Worm (Caenorhabditis elegans) whole organism, L3 larva: ENCODE measurements around the gene col-169.

Experiments used
- R02D3.7 ChIP-seq: fragments of 150-350 bp; optimal IDR thresholded peaks from 2 replicates; lab custom pipeline; 2014; ENCODE audit warnings: missing biosample characterization, missing genetic modification characterization
- ZK546.5 ChIP-seq: sonication (generic microtip); optimal IDR thresholded peaks from 2 replicates; lab custom pipeline; 2017; ENCODE audit warnings: missing biosample characterization, missing genetic modification characterization
- aly-2 ChIP-seq: fragments of 150-350 bp; optimal IDR thresholded peaks from 2 replicates; lab custom pipeline; 2014; ENCODE audit warnings: missing biosample characterization, missing genetic modification characterization
- ama-1 ChIP-seq: fragments of 150-350 bp; optimal IDR thresholded peaks from 2 replicates; lab custom pipeline; 2018
- ceh-16 ChIP-seq: sonication (generic microtip); optimal IDR thresholded peaks from 2 replicates; lab custom pipeline; 2017; ENCODE audit warnings: missing biosample characterization, missing genetic modification characterization
- ceh-28 ChIP-seq: fragments of 150-350 bp; optimal IDR thresholded peaks from 2 replicates; lab custom pipeline; 2014; ENCODE audit warnings: missing biosample characterization, missing genetic modification reagents, missing genetic modification characterization
- ceh-82 ChIP-seq: fragments of 150-350 bp; optimal IDR thresholded peaks from 2 replicates; lab custom pipeline; 2014; ENCODE audit warnings: missing biosample characterization, missing genetic modification characterization
- daf-12 ChIP-seq: fragments of 150-350 bp; optimal IDR thresholded peaks from 2 replicates; lab custom pipeline; 2014; ENCODE audit warnings: missing biosample characterization, missing genetic modification reagents, missing genetic modification characterization
- egl-27 ChIP-seq: sonication (generic microtip); optimal IDR thresholded peaks from 4 replicates; lab custom pipeline; 2017; ENCODE audit warnings: missing biosample characterization, missing genetic modification reagents, missing genetic modification characterization
- elt-2 ChIP-seq: sonication (generic microtip); optimal IDR thresholded peaks from 2 replicates; lab custom pipeline; 2016; ENCODE audit warnings: missing genetic modification reagents, mild to moderate bottlenecking, missing genetic modification characterization, missing compliant biosample characterization
- elt-3 ChIP-seq, 3 experiments: fragments of 150-350 bp in 1 of 3; sonication (generic microtip) in 2 of 3; optimal IDR thresholded peaks; 2 replicates in 2 of 3; 4 replicates in 1 of 3; lab custom pipeline; 2014 to 2017; ENCODE audit warnings: missing biosample characterization in 3 of 3, missing genetic modification characterization in 3 of 3
- eor-1 ChIP-seq, 2 experiments: fragments of 150-350 bp; optimal IDR thresholded peaks; 2 replicates each; lab custom pipeline; 2014 to 2018; ENCODE audit warnings: missing biosample characterization in 2 of 2, missing genetic modification characterization in 2 of 2
- fkh-10 ChIP-seq: sonication (generic microtip); optimal IDR thresholded peaks from 2 replicates; lab custom pipeline; 2017; ENCODE audit warnings: missing biosample characterization, missing genetic modification reagents, missing genetic modification characterization
- fkh-2 ChIP-seq: fragments of 150-350 bp; optimal IDR thresholded peaks from 2 replicates; lab custom pipeline; 2014; ENCODE audit warnings: missing biosample characterization, missing genetic modification reagents, missing genetic modification characterization
- fos-1 ChIP-seq: fragments of 150-350 bp; optimal IDR thresholded peaks from 2 replicates; lab custom pipeline; 2014; ENCODE audit warnings: missing biosample characterization, missing genetic modification characterization
- hmg-11 ChIP-seq: sonication (generic microtip); optimal IDR thresholded peaks from 2 replicates; lab custom pipeline; 2016; ENCODE audit warnings: missing genetic modification characterization, missing compliant biosample characterization
- jun-1 ChIP-seq: fragments of 150-350 bp; optimal IDR thresholded peaks from 2 replicates; lab custom pipeline; 2014; ENCODE audit warnings: missing biosample characterization, missing genetic modification reagents, missing genetic modification characterization
- lin-15B ChIP-seq: fragments of 150-350 bp; optimal IDR thresholded peaks from 2 replicates; lab custom pipeline; 2014; ENCODE audit warnings: missing biosample characterization, missing genetic modification characterization
- mdl-1 ChIP-seq: fragments of 150-350 bp; optimal IDR thresholded peaks from 2 replicates; lab custom pipeline; 2014; ENCODE audit warnings: missing biosample characterization, missing genetic modification characterization
- mml-1 ChIP-seq: fragments of 150-350 bp; sonication (generic microtip); optimal IDR thresholded peaks from 3 replicates; lab custom pipeline; 2014; ENCODE audit warnings: missing biosample characterization, missing genetic modification characterization
- nfya-1 ChIP-seq: sonication (generic microtip); optimal IDR thresholded peaks from 2 replicates; lab custom pipeline; 2017; ENCODE audit warnings: missing genetic modification characterization, mild to moderate bottlenecking, missing compliant biosample characterization, antibody characterized with exemption, moderate library complexity; ENCODE audit not compliant: insufficient read depth
- nhr-11 ChIP-seq: fragments of 150-350 bp; optimal IDR thresholded peaks from 2 replicates; lab custom pipeline; 2014; ENCODE audit warnings: missing biosample characterization, missing genetic modification characterization
- nhr-23 ChIP-seq: fragments of 150-350 bp; optimal IDR thresholded peaks from 2 replicates; lab custom pipeline; 2014; ENCODE audit warnings: missing biosample characterization, missing genetic modification reagents, missing genetic modification characterization
- nhr-25 ChIP-seq: sonication (generic microtip); optimal IDR thresholded peaks from 2 replicates; lab custom pipeline; 2017; ENCODE audit warnings: missing biosample characterization, missing genetic modification characterization
- nhr-28 ChIP-seq: fragments of 150-350 bp; optimal IDR thresholded peaks from 2 replicates; lab custom pipeline; 2014; ENCODE audit warnings: missing biosample characterization, missing genetic modification characterization
- nhr-43 ChIP-seq: sonication (generic microtip); optimal IDR thresholded peaks from 2 replicates; lab custom pipeline; 2016; ENCODE audit warnings: mild to moderate bottlenecking, missing genetic modification characterization, missing compliant biosample characterization; ENCODE audit not compliant: poor library complexity, severe bottlenecking
- nhr-67 ChIP-seq: fragments of 150-350 bp; optimal IDR thresholded peaks from 2 replicates; lab custom pipeline; 2014; ENCODE audit warnings: missing biosample characterization, missing genetic modification characterization
- nhr-76 ChIP-seq: fragments of 150-350 bp; sonication (generic microtip); optimal IDR thresholded peaks from 5 replicates; lab custom pipeline; 2014; ENCODE audit warnings: missing biosample characterization, missing genetic modification characterization
- nhr-77 ChIP-seq: fragments of 150-350 bp; optimal IDR thresholded peaks from 2 replicates; lab custom pipeline; 2014; ENCODE audit warnings: missing biosample characterization, missing genetic modification characterization
- pha-4 ChIP-seq: fragments of 150-350 bp; optimal IDR thresholded peaks from 2 replicates; lab custom pipeline; 2014; ENCODE audit warnings: missing biosample characterization, missing genetic modification reagents, missing genetic modification characterization
- pqm-1 ChIP-seq: fragments of 150-350 bp; optimal IDR thresholded peaks from 2 replicates; lab custom pipeline; 2017; ENCODE audit warnings: missing biosample characterization, missing genetic modification characterization, inconsistent platforms
- sea-2 ChIP-seq: fragments of 150-350 bp; sonication (generic microtip); optimal IDR thresholded peaks from 4 replicates; lab custom pipeline; 2014; ENCODE audit warnings: missing biosample characterization, missing genetic modification reagents, missing genetic modification characterization
- skn-1 ChIP-seq: fragments of 150-350 bp; optimal IDR thresholded peaks from 2 replicates; lab custom pipeline; 2014; ENCODE audit warnings: missing biosample characterization, missing genetic modification characterization
- snpc-4 ChIP-seq: fragments of 150-350 bp; optimal IDR thresholded peaks from 2 replicates; lab custom pipeline; 2014; ENCODE audit warnings: missing biosample characterization, missing genetic modification characterization
- tbx-2 ChIP-seq: sonication (generic microtip); optimal IDR thresholded peaks from 2 replicates; lab custom pipeline; 2016; ENCODE audit warnings: mild to moderate bottlenecking, missing genetic modification characterization, missing compliant biosample characterization
- unc-39 ChIP-seq: sonication (generic microtip); optimal IDR thresholded peaks from 4 replicates; lab custom pipeline; 2017; ENCODE audit warnings: missing biosample characterization, missing genetic modification characterization
- unc-62 ChIP-seq: fragments of 150-350 bp; sonication (generic microtip); optimal IDR thresholded peaks from 4 replicates; lab custom pipeline; 2014; ENCODE audit warnings: missing biosample characterization, missing genetic modification reagents, missing genetic modification characterization
- zag-1 ChIP-seq: fragments of 150-350 bp; optimal IDR thresholded peaks from 2 replicates; lab custom pipeline; 2014; ENCODE audit warnings: missing biosample characterization, missing genetic modification characterization
- ztf-11 ChIP-seq: fragments of 150-350 bp; optimal IDR thresholded peaks from 2 replicates; lab custom pipeline; 2014; ENCODE audit warnings: missing biosample characterization, missing genetic modification characterization
- ztf-4 ChIP-seq: fragments of 150-350 bp; optimal IDR thresholded peaks from 2 replicates; lab custom pipeline; 2014; ENCODE audit warnings: missing biosample characterization, missing genetic modification characterization

Gene col-169

DNA sequence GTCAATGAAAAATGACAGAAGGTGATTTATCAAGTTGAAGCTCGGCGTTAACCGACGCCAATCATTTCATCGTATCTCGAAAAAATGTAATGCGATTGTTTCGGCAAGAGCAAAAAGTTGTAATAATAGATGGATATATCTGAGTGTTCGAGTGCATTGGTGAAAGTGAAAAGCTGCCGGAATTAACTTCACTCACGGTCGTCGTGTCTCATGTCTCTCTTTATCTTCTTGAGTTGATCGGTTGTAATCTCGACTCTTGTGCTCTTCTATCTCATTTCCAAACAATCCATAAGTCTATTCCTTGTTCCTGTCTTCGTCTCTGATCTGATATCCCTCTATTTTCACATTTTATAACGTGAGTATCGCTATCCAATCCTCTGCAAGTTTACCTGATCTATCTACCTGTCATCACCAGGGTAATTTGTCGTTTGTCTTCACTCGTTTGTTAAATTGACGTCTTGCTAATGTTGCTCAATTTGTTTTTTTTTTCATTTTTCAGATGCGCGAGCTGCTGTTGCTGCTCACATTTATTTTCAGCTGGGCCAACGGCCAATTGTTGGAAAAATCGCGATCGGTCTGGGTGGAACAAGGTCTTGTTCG lies 29.2 kb upstream of the col-169 start, which contains the start of gene cest-16:
TSS of gene cest-16 (plus strand) at position 302 of the 600 bp plus-strand sequence.
- TF ChIP-seq ZK546.5 (no peak), nhr-77 (tag; lab: Kevin White, UChicago) (no peak), egl-27 (no peak), fkh-2 (tag; lab: Kevin White, UChicago) (no peak)

- TF ChIP-seq lin-15B (tag; lab: Kevin White, UChicago) = no peak
- no peak for TF ChIP-seq ztf-11 (tag; lab: Kevin White, UChicago)
- TF ChIP-seq nhr-11 (tag; lab: Kevin White, UChicago) = no peak
- TF ChIP-seq nhr-43 = no peak
- no peak for TF ChIP-seq aly-2
- no peak for TF ChIP-seq hmg-11 (tag; lab: Kevin White, UChicago)
- TF ChIP-seq unc-39 (tag; lab: Kevin White, UChicago) = no peak
- TF ChIP-seq fkh-10 (GFP tag; lab: Kevin White, UChicago) = no peak
- TF ChIP-seq elt-2 (tag; lab: Kevin White, UChicago) = no peak
- TF ChIP-seq nhr-28 (tag; lab: Kevin White, UChicago) = no peak
- TF ChIP-seq ztf-4 (tag; lab: Kevin White, UChicago) = no peak
- no peak for TF ChIP-seq sea-2
- no peak for TF ChIP-seq nhr-23 (tag; lab: Kevin White, UChicago)
- TF ChIP-seq ama-1 (lab: Kevin White, UChicago) = no peak
- no peak for TF ChIP-seq snpc-4 (tag; lab: Kevin White, UChicago)
- no peak for TF ChIP-seq nhr-67
- no peak for TF ChIP-seq jun-1 (tag; lab: Kevin White, UChicago)
- no peak for TF ChIP-seq eor-1 (tag; optimal IDR thresholded peaks at IDR 0.05; lab: Kevin White, UChicago)
Observed at ce11 chrX:6311391-6311790, 17.6 kb upstream of the col-169 start, which contains the start of gene npr-38. TSS of gene npr-38 (plus strand) at chrX:6311691.

DNA sequence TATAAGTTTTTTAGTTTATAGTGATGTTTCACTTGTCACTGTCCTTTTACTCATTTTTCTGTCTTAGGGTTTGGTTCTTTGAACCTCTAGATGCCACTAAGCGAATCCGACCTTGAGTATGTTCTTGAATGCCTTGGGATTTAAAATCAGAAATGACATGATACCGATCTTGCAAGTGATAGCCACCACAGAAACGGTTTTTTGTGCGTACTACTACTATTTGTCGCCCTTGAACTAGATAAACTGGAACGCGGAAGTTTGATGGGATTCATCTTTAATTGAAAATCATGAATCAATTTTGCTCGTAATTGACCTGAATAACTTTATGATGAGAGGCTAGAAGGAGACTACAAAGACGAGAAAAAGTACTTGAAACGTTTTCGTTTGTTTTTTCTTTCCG lies 10.2 kb upstream of the col-169 start:
- TF ChIP-seq nhr-77 (tag; lab: Kevin White, UChicago) = no peak
- TF ChIP-seq pha-4 (tag; lab: Kevin White, UChicago) = no peak
- TF ChIP-seq unc-62 = no peak
- no peak for TF ChIP-seq eor-1 (tag; optimal IDR thresholded peaks at IDR 0.05; lab: Kevin White, UChicago)
- TF ChIP-seq snpc-4 (tag; lab: Kevin White, UChicago) = no peak
- no peak for TF ChIP-seq nhr-28 (tag; lab: Kevin White, UChicago)
- no peak for TF ChIP-seq sea-2
- peak; percentile 83 for TF ChIP-seq nhr-25 (tag; lab: Kevin White, UChicago)
- no peak for TF ChIP-seq R02D3.7
- no peak for TF ChIP-seq fos-1 (tag; lab: Kevin White, UChicago)
- no peak for TF ChIP-seq ceh-82 (tag; lab: Kevin White, UChicago)
- no peak for TF ChIP-seq nfya-1 (tag; lab: Kevin White, UChicago)
- no peak for TF ChIP-seq jun-1 (tag; lab: Kevin White, UChicago)
- no peak for TF ChIP-seq mdl-1 (tag; lab: Kevin White, UChicago)
- no peak for TF ChIP-seq skn-1 (tag; lab: Kevin White, UChicago)
- TF ChIP-seq nhr-76 (tag; lab: Kevin White, UChicago) = no peak
- peak in 1 of 3 experiments; percentile 24 for TF ChIP-seq elt-3 (tag; optimal IDR thresholded peaks at IDR 0.05; lab: Kevin White, UChicago)
- no peak for TF ChIP-seq lin-15B (tag; lab: Kevin White, UChicago)
- TF ChIP-seq nhr-23 (tag; lab: Kevin White, UChicago) = peak; percentile 76
- TF ChIP-seq mml-1 (tag; lab: Kevin White, UChicago) = no peak
- TF ChIP-seq ztf-4 (tag; lab: Kevin White, UChicago) = no peak
- no peak for TF ChIP-seq ztf-11 (tag; lab: Kevin White, UChicago)
- no peak for TF ChIP-seq unc-39 (tag; lab: Kevin White, UChicago)
- TF ChIP-seq nhr-11 (tag; lab: Kevin White, UChicago) = no peak
- TF ChIP-seq hmg-11 (tag; lab: Kevin White, UChicago) = no peak
- no peak for TF ChIP-seq ceh-16
- TF ChIP-seq ceh-28 (tag; lab: Kevin White, UChicago) = peak; percentile 12
- TF ChIP-seq, all 47 proteins: peak for 4

DNA sequence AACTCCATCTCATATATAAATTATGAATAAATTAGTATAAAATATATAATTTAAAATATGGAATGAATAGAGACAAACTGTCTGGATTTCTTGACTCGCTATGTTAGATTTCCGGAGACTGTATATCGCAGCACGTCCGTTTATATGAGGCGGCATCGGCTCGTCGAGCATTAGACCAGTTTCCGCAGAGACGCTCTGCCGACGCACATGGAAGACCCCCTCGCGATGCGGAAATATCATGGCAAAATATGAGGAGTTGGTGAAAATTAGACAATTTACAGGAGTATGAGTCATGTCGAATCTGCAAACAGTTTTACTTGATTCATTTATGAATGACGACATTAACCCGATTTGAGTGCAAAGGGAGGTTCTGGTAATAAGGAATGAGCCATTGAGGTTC lies 9.4 kb upstream of the col-169 start, which contains the start of gene chtb-3:
TSS of gene chtb-3 (minus strand) at position 101 of the 400 bp plus-strand sequence.
- TF ChIP-seq tbx-2 (tag; lab: Kevin White, UChicago) (no peak), ZK546.5 (no peak), lin-15B (tag; lab: Kevin White, UChicago) (no peak), skn-1 (tag; lab: Kevin White, UChicago) (no peak), fkh-10 (GFP tag; lab: Kevin White, UChicago) (no peak), snpc-4 (tag; lab: Kevin White, UChicago) (no peak), fos-1 (tag; lab: Kevin White, UChicago) (no peak), mdl-1 (tag; lab: Kevin White, UChicago) (no peak), nhr-11 (tag; lab: Kevin White, UChicago) (no peak), egl-27 (no peak), nhr-43 (no peak), zag-1 (tag; lab: Kevin White, UChicago) (no peak), hmg-11 (tag; lab: Kevin White, UChicago) (no peak), nfya-1 (tag; lab: Kevin White, UChicago) (no peak), daf-12 (tag; lab: Kevin White, UChicago) (no peak), pqm-1 (tag; lab: Kevin White, UChicago) (no peak)
